Worm (Caenorhabditis elegans) whole organism, young adult: ENCODE data around the gene srp-2.

Experiments used
- B0336.3 ChIP-seq: fragments of 200-800 bp; sonication (Bioruptor generic); IDR thresholded peaks from 2 replicates; pipeline ENCODE4 v1.3.6; 2022; ENCODE audit warnings: missing genetic modification characterization, missing compliant biosample characterization
- F52B5.7 ChIP-seq: sonication (generic microtip); optimal IDR thresholded peaks from 2 replicates; lab custom pipeline; 2016; ENCODE audit warnings: mild to moderate bottlenecking, missing genetic modification characterization, missing compliant biosample characterization
- Y53G8AR.9 ChIP-seq: fragments of 200-800 bp; sonication (Bioruptor generic); conservative IDR thresholded peaks from 2 replicates; pipeline ENCODE4 v1.3.6; 2022; ENCODE audit warnings: missing genetic modification reagents, missing genetic modification characterization, missing compliant biosample characterization
- Y56A3A.18 ChIP-seq: fragments of 200-800 bp; sonication (Bioruptor generic); IDR thresholded peaks from 2 replicates; pipeline ENCODE4 v1.3.6; 2022; ENCODE audit warnings: missing genetic modification reagents, missing genetic modification characterization, missing compliant biosample characterization
- ZK185.1 ChIP-seq: sonication (generic microtip); optimal IDR thresholded peaks from 2 replicates; lab custom pipeline; 2016; ENCODE audit warnings: mild to moderate bottlenecking, missing genetic modification characterization, missing compliant biosample characterization; ENCODE audit not compliant: poor library complexity, severe bottlenecking
- ama-1 ChIP-seq, 3 experiments: fragments of 150-350 bp in 1 of 3; sonication (generic microtip) in 2 of 3; optimal IDR thresholded peaks; 2 replicates each; lab custom pipeline; 2014 to 2018; ENCODE audit warnings: missing biosample characterization in 2 of 3, missing genetic modification characterization in 2 of 3, missing genetic modification reagents in 2 of 3
- aptf-3 ChIP-seq: fragments of 200-800 bp; sonication (Bioruptor generic); IDR thresholded peaks from 2 replicates; pipeline ENCODE4 v1.3.6; 2022; ENCODE audit warnings: missing genetic modification characterization, missing compliant biosample characterization
- attf-5 ChIP-seq: fragments of 200-800 bp; sonication (Bioruptor generic); optimal IDR thresholded peaks from 2 replicates; lab custom pipeline; 2018; ENCODE audit warnings: mild to moderate bottlenecking, missing genetic modification characterization, missing compliant biosample characterization
- bed-2 ChIP-seq: fragments of 200-800 bp; sonication (Bioruptor generic); IDR thresholded peaks from 2 replicates; pipeline ENCODE4 v1.3.6; 2022; ENCODE audit warnings: missing genetic modification reagents, missing genetic modification characterization, missing compliant biosample characterization
- cebp-1 ChIP-seq, 2 experiments: fragments of 200-800 bp in 1 of 2; sonication (Bioruptor generic) in 1 of 2; sonication (generic microtip) in 1 of 2; IDR thresholded peaks in 1 of 2; optimal IDR thresholded peaks in 1 of 2; 2 replicates each; pipeline versions ENCODE4 v1.3.6 to Lab custom; 2017 to 2022; ENCODE audit warnings: missing compliant biosample characterization in 2 of 2, missing genetic modification characterization in 2 of 2, mild to moderate bottlenecking in 1 of 2, missing genetic modification reagents in 1 of 2, moderate library complexity in 1 of 2
- ceh-40 ChIP-seq: fragments of 200-800 bp; sonication (Bioruptor generic); IDR thresholded peaks from 2 replicates; pipeline ENCODE4 v1.3.6; 2022; ENCODE audit warnings: missing genetic modification characterization, missing compliant biosample characterization
- ceh-58 ChIP-seq: fragments of 200-800 bp; sonication (Bioruptor generic); IDR thresholded peaks from 2 replicates; pipeline ENCODE4 v1.3.6; 2022; ENCODE audit warnings: missing genetic modification characterization, missing compliant biosample characterization
- ceh-79 ChIP-seq: sonication (generic microtip); optimal IDR thresholded peaks from 2 replicates; lab custom pipeline; 2017; ENCODE audit warnings: mild to moderate bottlenecking, missing genetic modification characterization, missing compliant biosample characterization
- ceh-91 ChIP-seq: fragments of 200-800 bp; sonication (Bioruptor generic); IDR thresholded peaks from 2 replicates; pipeline ENCODE4 v1.3.6; 2022; ENCODE audit warnings: missing genetic modification reagents, missing genetic modification characterization, missing compliant biosample characterization
- die-1 ChIP-seq: sonication (generic microtip); optimal IDR thresholded peaks from 2 replicates; lab custom pipeline; 2016; ENCODE audit warnings: missing genotype, mild to moderate bottlenecking, missing genetic modification characterization, missing compliant biosample characterization
- egl-44 ChIP-seq: fragments of 200-800 bp; sonication (Bioruptor generic); IDR thresholded peaks from 2 replicates; pipeline ENCODE4 v1.3.6; 2022; ENCODE audit warnings: missing genetic modification reagents, missing genetic modification characterization, missing compliant biosample characterization
- fkh-3 ChIP-seq: sonication (generic microtip); optimal IDR thresholded peaks from 2 replicates; lab custom pipeline; 2016; ENCODE audit warnings: mild to moderate bottlenecking, missing genetic modification characterization, missing compliant biosample characterization
- hlh-26 ChIP-seq: fragments of 200-800 bp; sonication (Bioruptor generic); conservative IDR thresholded peaks from 2 replicates; pipeline ENCODE4 v1.3.6; 2022; ENCODE audit warnings: missing genetic modification reagents, missing genetic modification characterization, missing compliant biosample characterization
- hmg-1.2 ChIP-seq: fragments of 200-800 bp; sonication (Bioruptor generic); IDR thresholded peaks from 2 replicates; pipeline ENCODE4 v1.3.6; 2022; ENCODE audit warnings: missing genetic modification reagents, missing genetic modification characterization, missing compliant biosample characterization
- lin-26 ChIP-seq: fragments of 200-800 bp; sonication (Bioruptor generic); IDR thresholded peaks from 2 replicates; pipeline ENCODE4 v1.3.6; 2022; ENCODE audit warnings: missing genetic modification reagents, missing genetic modification characterization, missing compliant biosample characterization
- lin-35 ChIP-seq, 3 experiments: fragments of 150-350 bp in 2 of 3; sonication (generic microtip) in 1 of 3; optimal IDR thresholded peaks; 2 replicates each; lab custom pipeline; 2014 to 2018; ENCODE audit warnings: missing biosample characterization in 3 of 3, missing genetic modification characterization in 3 of 3, missing genetic modification reagents in 3 of 3
- lir-1 ChIP-seq: fragments of 200-800 bp; sonication (Bioruptor generic); conservative IDR thresholded peaks from 2 replicates; pipeline ENCODE4 v1.3.6; 2022; ENCODE audit warnings: missing genetic modification reagents, missing genetic modification characterization, missing compliant biosample characterization
- lsl-1 ChIP-seq: fragments of 200-800 bp; sonication (Bioruptor generic); optimal IDR thresholded peaks from 2 replicates; lab custom pipeline; 2018; ENCODE audit warnings: mild to moderate bottlenecking, missing genetic modification characterization, moderate library complexity, missing compliant biosample characterization
- nfyb-1 ChIP-seq: fragments of 200-800 bp; sonication (Bioruptor generic); IDR thresholded peaks from 2 replicates; pipeline ENCODE4 v1.3.6; 2022; ENCODE audit warnings: missing genetic modification reagents, missing genetic modification characterization, missing compliant biosample characterization
- nhr-120 ChIP-seq: fragments of 200-800 bp; sonication (Bioruptor generic); IDR thresholded peaks from 2 replicates; pipeline ENCODE4 v1.3.6; 2022; ENCODE audit warnings: missing genetic modification characterization, missing compliant biosample characterization
- nhr-90 ChIP-seq: sonication (generic microtip); optimal IDR thresholded peaks from 2 replicates; lab custom pipeline; 2016; ENCODE audit warnings: missing genotype, mild to moderate bottlenecking, missing genetic modification characterization, missing compliant biosample characterization
- rec-8 ChIP-seq, 2 experiments: sonication (generic microtip); optimal IDR thresholded peaks; 2 replicates each; lab custom pipeline; 2016; ENCODE audit warnings: mild to moderate bottlenecking in 2 of 2, missing genetic modification characterization in 2 of 2, missing genetic modification reagents in 2 of 2, missing genotype in 2 of 2, missing biosample characterization in 1 of 2, missing compliant biosample characterization in 1 of 2, moderate library complexity in 1 of 2
- snpc-4 ChIP-seq, 5 experiments: fragments of 150-350 bp in 1 of 5; sonication (generic microtip) in 4 of 5; optimal IDR thresholded peaks; 2 replicates each; lab custom pipeline; 2014 to 2018; ENCODE audit warnings: missing genetic modification characterization in 5 of 5, missing biosample characterization in 3 of 5, antibody characterized with exemption in 2 of 5, mild to moderate bottlenecking in 2 of 5, missing compliant biosample characterization in 2 of 5, missing genotype in 2 of 5, moderate library complexity in 2 of 5, missing genetic modification reagents in 1 of 5
- somi-1 ChIP-seq: fragments of 200-800 bp; sonication (Bioruptor generic); optimal IDR thresholded peaks from 2 replicates; lab custom pipeline; 2018; ENCODE audit warnings: mild to moderate bottlenecking, missing genetic modification characterization, missing compliant biosample characterization
- tlf-1 ChIP-seq: fragments of 200-800 bp; sonication (Bioruptor generic); optimal IDR thresholded peaks from 2 replicates; lab custom pipeline; 2018; ENCODE audit warnings: mild to moderate bottlenecking, missing genetic modification characterization, missing compliant biosample characterization
- zfh-2 ChIP-seq: fragments of 200-800 bp; sonication (Bioruptor generic); conservative IDR thresholded peaks from 2 replicates; pipeline ENCODE4 v1.3.6; 2022; ENCODE audit warnings: missing genetic modification reagents, missing genetic modification characterization, missing compliant biosample characterization
- ztf-28 ChIP-seq: fragments of 200-800 bp; sonication (Bioruptor generic); IDR thresholded peaks from 2 replicates; pipeline ENCODE4 v1.3.6; 2022; ENCODE audit warnings: missing genetic modification reagents, missing genetic modification characterization, missing compliant biosample characterization
- ztf-3 ChIP-seq: fragments of 200-800 bp; sonication (Bioruptor generic); optimal IDR thresholded peaks from 2 replicates; lab custom pipeline; 2018; ENCODE audit warnings: mild to moderate bottlenecking, missing genetic modification characterization, missing compliant biosample characterization

Gene srp-2

DNA sequence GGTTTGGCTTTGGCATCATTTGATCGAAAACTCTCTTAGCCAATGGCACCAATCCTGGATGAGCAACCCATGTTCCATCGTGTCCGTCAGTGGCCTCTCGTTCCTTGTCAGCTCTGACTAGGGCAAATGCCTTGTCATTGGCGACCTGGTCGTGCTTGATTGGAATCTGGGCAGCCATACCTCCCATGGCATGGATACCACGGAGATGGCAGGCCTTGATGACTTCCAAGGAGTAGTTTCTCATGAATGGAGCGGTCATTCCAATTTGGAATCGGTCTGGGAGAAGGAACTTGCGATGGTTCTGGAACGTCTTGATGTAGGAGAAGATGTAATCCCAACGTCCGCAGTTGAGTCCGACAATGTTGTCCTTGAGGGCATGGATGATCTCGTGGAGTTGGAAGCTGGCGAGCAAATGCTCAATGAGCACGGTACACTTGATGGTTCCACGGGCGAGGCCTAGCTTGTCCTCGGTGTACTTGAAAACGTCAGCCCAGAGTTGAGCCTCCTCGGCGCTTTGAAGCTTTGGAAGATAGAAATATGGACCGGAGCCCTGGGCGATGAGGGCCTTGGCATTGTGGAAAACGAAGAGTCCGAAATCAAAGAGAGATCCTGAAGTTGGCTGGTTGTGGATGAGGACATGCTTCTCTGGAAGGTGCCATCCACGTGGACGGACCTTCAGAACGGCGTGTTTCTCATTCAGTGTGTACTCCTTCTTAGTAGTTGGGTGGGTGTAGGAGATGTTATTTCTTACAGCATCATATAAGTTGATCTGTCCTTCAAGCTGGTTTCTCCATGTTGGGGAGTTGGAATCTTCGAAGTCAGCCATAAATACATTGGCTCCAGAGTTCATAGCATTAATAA lies 37.3 kb upstream of the srp-2 start:
- TF ChIP-seq ceh-58 (GFP tag; lab: Robert Waterston, UW) (0 out of 2 replicates have a peak, but pooled peaks have one; percentile 16), tlf-1 (peak; percentile 9), hmg-1.2 (no peak), lin-26 (GFP tag; lab: Robert Waterston, UW) (peak; percentile 75; the same call in 1 of the 2 replicates), attf-5 (GFP tag; lab: Kevin White, UChicago) (no peak), ceh-40 (GFP tag; lab: Robert Waterston, UW) (0 out of 2 replicates have a peak, but pooled peaks have one; percentile 5), fkh-3 (tag; lab: Kevin White, UChicago) (no peak), Y53G8AR.9 (GFP tag; lab: Robert Waterston, UW) (peak; percentile 10), rec-8 (tag; optimal IDR thresholded peaks at IDR 0.05; lab: Kevin White, UChicago) (no peak), cebp-1 (GFP tag; IDR thresholded peaks at IDR 0.05; lab: Robert Waterston, UW) (no peak), cebp-1 (tag; optimal IDR thresholded peaks at IDR 0.05; lab: Kevin White, UChicago) (peak; percentile 6), ZK185.1 (tag; lab: Kevin White, UChicago) (peak; percentile 67), egl-44 (GFP tag; lab: Robert Waterston, UW) (peak; percentile 25), B0336.3 (GFP tag; lab: Robert Waterston, UW) (peak; percentile 6), ztf-28 (no peak), somi-1 (GFP tag; lab: Kevin White, UChicago) (peak; percentile 18), nfyb-1 (GFP tag; lab: Robert Waterston, UW) (0 out of 2 replicates have a peak, but pooled peaks have one; percentile 14), snpc-4 (GFP tag; optimal IDR thresholded peaks at IDR 0.05; lab: Kevin White, UChicago) (no peak), snpc-4 (tag; optimal IDR thresholded peaks at IDR 0.05; lab: Kevin White, UChicago) (no peak), ama-1 (optimal IDR thresholded peaks at IDR 0.05; lab: Kevin White, UChicago) (peak; percentile 88), ama-1 (GFP tag; optimal IDR thresholded peaks at IDR 0.05; lab: Kevin White, UChicago) (peak in 1 of 2 experiments; percentile 12)
- TF ChIP-seq, all 124 proteins: peak for 12

- TF ChIP-seq lsl-1 (GFP tag; lab: Kevin White, UChicago) = no peak
- no peak for TF ChIP-seq hmg-1.2
- TF ChIP-seq aptf-3 (GFP tag; lab: Robert Waterston, UW) = no peak
- 0 out of 2 replicates have a peak, but pooled peaks have one; percentile 27 for TF ChIP-seq zfh-2
- peak; percentile 31 for TF ChIP-seq die-1 (tag; lab: Kevin White, UChicago)
- peak; percentile 15 for TF ChIP-seq ztf-3 (GFP tag; lab: Kevin White, UChicago)
- TF ChIP-seq bed-2 (GFP tag; lab: Robert Waterston, UW) = 0 out of 2 replicates have a peak, but pooled peaks have one; percentile 6
- peak; percentile 64 for TF ChIP-seq Y53G8AR.9 (GFP tag; lab: Robert Waterston, UW)
- peak in 1 of 3 experiments; percentile 31 for TF ChIP-seq lin-35 (GFP tag; optimal IDR thresholded peaks at IDR 0.05; lab: Kevin White, UChicago)
- peak; percentile 77 for TF ChIP-seq ZK185.1 (tag; lab: Kevin White, UChicago)
- TF ChIP-seq Y56A3A.18 (GFP tag; lab: Robert Waterston, UW) = 0 out of 2 replicates have a peak, but pooled peaks have one; percentile 8
- TF ChIP-seq lir-1 (GFP tag; lab: Robert Waterston, UW) = no peak
- TF ChIP-seq hlh-26 (GFP tag; lab: Robert Waterston, UW) = no peak
- TF ChIP-seq ama-1 (optimal IDR thresholded peaks at IDR 0.05; lab: Kevin White, UChicago) = peak; percentile 86
- no peak for TF ChIP-seq ama-1 (GFP tag; optimal IDR thresholded peaks at IDR 0.05; lab: Kevin White, UChicago)
- TF ChIP-seq nhr-120 (GFP tag; lab: Robert Waterston, UW) = peak; percentile 70; the same call in 1 of the 2 replicates
- no peak for TF ChIP-seq ceh-91 (GFP tag; lab: Robert Waterston, UW)
- no peak for TF ChIP-seq ceh-79 (tag; lab: Kevin White, UChicago)
- no peak for TF ChIP-seq F52B5.7 (tag; lab: Kevin White, UChicago)
- peak; percentile 5 for TF ChIP-seq nhr-90 (tag; lab: Kevin White, UChicago)
These were observed 36.5 kb upstream of the srp-2 start for ce11 chrV:725807-726572.
